Worm (Caenorhabditis elegans): Measurements from ENCODE around the gene mdmh-35.

DNA sequence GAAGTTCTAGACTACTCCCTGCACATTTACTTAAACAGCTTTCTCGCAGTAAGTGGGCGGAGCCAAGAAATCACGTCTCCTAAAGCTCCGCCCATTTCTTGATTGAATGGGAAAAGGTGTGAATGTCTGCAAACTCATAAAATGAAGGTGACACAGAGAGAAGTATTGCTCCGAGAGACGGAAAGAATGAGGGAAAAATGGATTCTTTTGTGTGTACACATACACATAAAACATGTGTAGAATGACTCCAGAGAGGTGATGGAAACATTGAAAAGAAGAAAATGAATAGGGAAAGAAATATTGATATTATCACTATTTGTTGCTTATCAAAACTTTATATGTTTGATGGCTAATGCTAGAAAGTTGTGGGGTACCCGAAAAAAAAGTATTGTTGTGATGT is 4.0 kb downstream of the mdmh-35 start:
- no peak for TF ChIP-seq cog-1 (tag; optimal IDR thresholded peaks at IDR 0.05)
- TF ChIP-seq med-1 (GFP tag; optimal IDR thresholded peaks at IDR 0.05; ENCODE audit: insufficient read depth): no peak
- TF ChIP-seq flt-1 (GFP tag; IDR thresholded peaks at IDR 0.05): no peak
- TF ChIP-seq T22C8.4 (GFP tag; IDR thresholded peaks at IDR 0.05): no peak
- no peak for TF ChIP-seq ztf-23 (GFP tag; IDR thresholded peaks at IDR 0.05)
- no peak for TF ChIP-seq tab-1 (GFP tag; IDR thresholded peaks at IDR 0.05)
- TF ChIP-seq ztf-29 (GFP tag; IDR thresholded peaks at IDR 0.05): no peak
